Worm (Caenorhabditis elegans) whole organism, L4 larva: Measurements from ENCODE around the gene F49C12.5.
A peak's percentile ranks its signal among the peaks of the same experiment; 100 is the strongest.

Experiments used
- F49E8.2 ChIP-seq: sonication (generic microtip); optimal IDR thresholded peaks from 2 replicates; lab custom pipeline; 2016; ENCODE audit warnings: missing compliant biosample characterization, mild to moderate bottlenecking, missing genetic modification characterization, borderline replicate concordance
- T20F7.1 ChIP-seq: fragments of 200-800 bp; sonication (Bioruptor generic); optimal IDR thresholded peaks from 2 replicates; lab custom pipeline; 2018; ENCODE audit warnings: mild to moderate bottlenecking, missing genetic modification characterization, missing compliant biosample characterization
- Y48G9A.11 ChIP-seq: fragments of 200-800 bp; sonication (Bioruptor generic); IDR thresholded peaks from 2 replicates; pipeline ENCODE4 v1.3.6; 2022; ENCODE audit warnings: missing genetic modification reagents, missing genetic modification characterization, missing compliant biosample characterization
- Y5F2A.4 ChIP-seq: fragments of 200-800 bp; sonication (Bioruptor generic); optimal IDR thresholded peaks from 2 replicates; lab custom pipeline; 2018; ENCODE audit warnings: mild to moderate bottlenecking, missing genetic modification characterization, missing compliant biosample characterization
- ZK546.5 ChIP-seq, 2 experiments: sonication (generic microtip); optimal IDR thresholded peaks; 2 replicates each; lab custom pipeline; 2017; ENCODE audit warnings: missing biosample characterization in 2 of 2, missing genetic modification characterization in 2 of 2
- aly-2 ChIP-seq: sonication (generic microtip); optimal IDR thresholded peaks from 2 replicates; lab custom pipeline; 2018; ENCODE audit warnings: missing biosample characterization, missing genetic modification characterization
- ama-1 ChIP-seq: fragments of 150-350 bp; optimal IDR thresholded peaks from 2 replicates; lab custom pipeline; 2014; ENCODE audit warnings: inconsistent platforms, mixed read lengths
- arid-1 ChIP-seq: fragments of 200-800 bp; sonication (Bioruptor generic); conservative IDR thresholded peaks from 2 replicates; pipeline ENCODE4 v1.3.6; 2022; ENCODE audit warnings: missing genetic modification reagents, missing genetic modification characterization, missing compliant biosample characterization
- attf-4 ChIP-seq: sonication (generic microtip); optimal IDR thresholded peaks from 3 replicates; lab custom pipeline; 2017; ENCODE audit warnings: missing biosample characterization, missing genetic modification characterization
- ceh-20 ChIP-seq: fragments of 200-800 bp; sonication (Bioruptor generic); IDR thresholded peaks from 2 replicates; pipeline ENCODE4 v1.3.6; 2022; ENCODE audit warnings: missing genetic modification reagents, missing genetic modification characterization, missing compliant biosample characterization
- cey-2 ChIP-seq: sonication (generic microtip); optimal IDR thresholded peaks from 3 replicates; lab custom pipeline; 2017; ENCODE audit warnings: missing genetic modification characterization, mild to moderate bottlenecking, missing compliant biosample characterization, antibody characterized with exemption, borderline replicate concordance; ENCODE audit not compliant: insufficient read depth
- ctbp-1 ChIP-seq: fragments of 200-800 bp; sonication (Bioruptor generic); IDR thresholded peaks from 2 replicates; pipeline ENCODE4 v1.3.6; 2022; ENCODE audit warnings: missing genetic modification reagents, missing genetic modification characterization, missing compliant biosample characterization
- daf-16 ChIP-seq, 3 experiments: sonication (generic microtip); optimal IDR thresholded peaks; 2 replicates each; lab custom pipeline; 2016 to 2017; ENCODE audit warnings: missing genetic modification characterization in 3 of 3, missing genetic modification reagents in 3 of 3, mild to moderate bottlenecking in 2 of 3, missing compliant biosample characterization in 2 of 3, missing biosample characterization in 1 of 3, moderate library complexity in 1 of 3
- daf-19 ChIP-seq: fragments of 200-800 bp; sonication (Bioruptor generic); conservative IDR thresholded peaks from 2 replicates; pipeline ENCODE4 v1.3.6; 2022; ENCODE audit warnings: missing genetic modification characterization, missing compliant biosample characterization
- daf-8 ChIP-seq: fragments of 200-800 bp; sonication (Bioruptor generic); IDR thresholded peaks from 2 replicates; pipeline ENCODE4 v1.3.6; 2022; ENCODE audit warnings: missing genetic modification characterization, missing compliant biosample characterization
- dmd-6 ChIP-seq: fragments of 200-800 bp; sonication (Bioruptor generic); IDR thresholded peaks from 2 replicates; pipeline ENCODE4 v1.3.6; 2022; ENCODE audit warnings: missing genetic modification reagents, missing genetic modification characterization, missing compliant biosample characterization
- dmd-9 ChIP-seq: fragments of 200-800 bp; sonication (Bioruptor generic); IDR thresholded peaks from 2 replicates; pipeline ENCODE4 v1.3.6; 2022; ENCODE audit warnings: missing genetic modification reagents, missing genetic modification characterization, missing compliant biosample characterization
- dpl-1 ChIP-seq: fragments of 150-350 bp; optimal IDR thresholded peaks from 2 replicates; lab custom pipeline; 2014; ENCODE audit warnings: missing biosample characterization, missing genetic modification reagents, missing genetic modification characterization
- egl-43 ChIP-seq: fragments of 200-800 bp; sonication (Bioruptor generic); IDR thresholded peaks from 2 replicates; pipeline ENCODE4 v1.3.6; 2022; ENCODE audit warnings: missing genetic modification reagents, missing genetic modification characterization, missing compliant biosample characterization
- fos-1 ChIP-seq: fragments of 150-350 bp; optimal IDR thresholded peaks from 2 replicates; lab custom pipeline; 2014; ENCODE audit warnings: missing biosample characterization, missing genetic modification characterization
- hlh-11 ChIP-seq: fragments of 200-800 bp; sonication (Bioruptor generic); optimal IDR thresholded peaks from 2 replicates; lab custom pipeline; 2018; ENCODE audit warnings: mild to moderate bottlenecking, missing genetic modification characterization, missing compliant biosample characterization
- hlh-30 ChIP-seq: sonication (generic microtip); optimal IDR thresholded peaks from 2 replicates; lab custom pipeline; 2017; ENCODE audit warnings: antibody characterized with exemption, mild to moderate bottlenecking, missing genetic modification characterization, missing compliant biosample characterization; ENCODE audit not compliant: insufficient read depth
- jun-1 ChIP-seq: fragments of 150-350 bp; optimal IDR thresholded peaks from 2 replicates; lab custom pipeline; 2014; ENCODE audit warnings: missing biosample characterization, missing genetic modification reagents, missing genetic modification characterization
- lin-1 ChIP-seq: fragments of 200-800 bp; sonication (Bioruptor generic); IDR thresholded peaks from 2 replicates; pipeline ENCODE4 v1.3.6; 2022; ENCODE audit warnings: missing genetic modification reagents, missing genetic modification characterization, missing compliant biosample characterization
- lin-15B ChIP-seq: fragments of 150-350 bp; sonication (generic microtip); optimal IDR thresholded peaks from 3 replicates; lab custom pipeline; 2014; ENCODE audit warnings: missing biosample characterization, missing genetic modification characterization
- lin-38 ChIP-seq: fragments of 200-800 bp; sonication (Bioruptor generic); IDR thresholded peaks from 2 replicates; pipeline ENCODE4 v1.3.6; 2022; ENCODE audit warnings: missing genetic modification reagents, missing genetic modification characterization, missing compliant biosample characterization
- lsy-2 ChIP-seq, 2 experiments: fragments of 150-350 bp in 1 of 2; sonication (generic microtip) in 1 of 2; optimal IDR thresholded peaks; 2 replicates each; lab custom pipeline; 2014 to 2017; ENCODE audit warnings: missing biosample characterization in 2 of 2, missing genetic modification characterization in 2 of 2
- mdl-1 ChIP-seq, 2 experiments: fragments of 150-350 bp in 1 of 2; sonication (generic microtip) in 1 of 2; optimal IDR thresholded peaks; 2 replicates each; lab custom pipeline; 2014 to 2017; ENCODE audit warnings: missing biosample characterization in 2 of 2, missing genetic modification characterization in 2 of 2
- mxl-3 ChIP-seq: fragments of 200-800 bp; sonication (Bioruptor generic); optimal IDR thresholded peaks from 2 replicates; lab custom pipeline; 2018; ENCODE audit warnings: mild to moderate bottlenecking, missing genetic modification characterization, missing compliant biosample characterization
- nhr-28 ChIP-seq: fragments of 150-350 bp; optimal IDR thresholded peaks from 2 replicates; lab custom pipeline; 2014; ENCODE audit warnings: missing biosample characterization, missing genetic modification characterization
- nhr-76 ChIP-seq: fragments of 150-350 bp; optimal IDR thresholded peaks from 2 replicates; lab custom pipeline; 2014; ENCODE audit warnings: missing biosample characterization, missing genetic modification characterization
- nhr-77 ChIP-seq: fragments of 150-350 bp; optimal IDR thresholded peaks from 2 replicates; lab custom pipeline; 2014; ENCODE audit warnings: missing biosample characterization, missing genetic modification characterization
- php-3 ChIP-seq: fragments of 200-800 bp; sonication (Bioruptor generic); IDR thresholded peaks from 2 replicates; pipeline ENCODE4 v1.3.6; 2022; ENCODE audit warnings: missing genetic modification reagents, missing genetic modification characterization, missing compliant biosample characterization
- pqm-1 ChIP-seq: sonication (generic microtip); optimal IDR thresholded peaks from 2 replicates; lab custom pipeline; 2017; ENCODE audit warnings: missing biosample characterization, missing genetic modification characterization
- rbr-2 ChIP-seq: sonication (generic microtip); optimal IDR thresholded peaks from 2 replicates; lab custom pipeline; 2016; ENCODE audit warnings: missing genotype, missing genetic modification characterization, missing compliant biosample characterization
- sdz-12 ChIP-seq: fragments of 200-800 bp; sonication (Bioruptor generic); optimal IDR thresholded peaks from 2 replicates; lab custom pipeline; 2018; ENCODE audit warnings: mild to moderate bottlenecking, missing genetic modification characterization, missing compliant biosample characterization
- set-16 ChIP-seq: fragments of 200-800 bp; sonication (Bioruptor generic); IDR thresholded peaks from 2 replicates; pipeline ENCODE4 v1.3.6; 2022; ENCODE audit warnings: missing genetic modification reagents, missing genetic modification characterization, missing compliant biosample characterization
- tag-97 ChIP-seq: fragments of 200-800 bp; sonication (Bioruptor generic); IDR thresholded peaks from 2 replicates; pipeline ENCODE4 v1.3.6; 2022; ENCODE audit warnings: missing genetic modification characterization, missing compliant biosample characterization
- tra-1 ChIP-seq: fragments of 200-800 bp; sonication (Bioruptor generic); IDR thresholded peaks from 2 replicates; pipeline ENCODE4 v1.3.6; 2022; ENCODE audit warnings: missing genetic modification reagents, missing genetic modification characterization, missing compliant biosample characterization
- zfp-2 ChIP-seq: sonication (generic microtip); optimal IDR thresholded peaks from 2 replicates; lab custom pipeline; 2016; ENCODE audit warnings: mild to moderate bottlenecking, missing genetic modification characterization, missing compliant biosample characterization
- zip-11 ChIP-seq: fragments of 200-800 bp; sonication (Bioruptor generic); IDR thresholded peaks from 2 replicates; pipeline ENCODE4 v1.3.6; 2022; ENCODE audit warnings: missing genetic modification characterization, missing compliant biosample characterization
- ztf-11 ChIP-seq: fragments of 150-350 bp; optimal IDR thresholded peaks from 2 replicates; lab custom pipeline; 2014; ENCODE audit warnings: missing biosample characterization, missing genetic modification characterization
- ztf-7 ChIP-seq: fragments of 150-350 bp; optimal IDR thresholded peaks from 2 replicates; lab custom pipeline; 2014; ENCODE audit warnings: missing biosample characterization, missing genetic modification characterization

The F49C12.5 gene

ce11 chrIV:9299145-9299544 is 5.6 kb upstream of the F49C12.5 start, which contains the start of gene F49C12.2:
TSS of gene F49C12.2 (minus strand) at chrIV:9299245.
- no peak for TF ChIP-seq lin-15B (tag; lab: Kevin White, UChicago)
- no peak for TF ChIP-seq ama-1 (lab: Kevin White, UChicago)
- no peak for TF ChIP-seq ceh-20 (GFP tag; lab: Robert Waterston, UW)

ce11 chrIV:9300127-9300526 is 4.6 kb upstream of the F49C12.5 start, which contains the start of gene F49C12.3:
TSS of gene F49C12.3 (plus strand) at chrIV:9300427.
- no peak for TF ChIP-seq daf-19 (GFP tag; lab: Robert Waterston, UW)
- TF ChIP-seq nhr-76 (tag; lab: Kevin White, UChicago), result no peak
- TF ChIP-seq tag-97 (GFP tag; lab: Robert Waterston, UW), result no peak
- TF ChIP-seq cey-2 (tag; lab: Kevin White, UChicago), result no peak
- TF ChIP-seq rbr-2 (tag; lab: Kevin White, UChicago), result no peak
- no peak for TF ChIP-seq fos-1 (tag; lab: Kevin White, UChicago)
- TF ChIP-seq aly-2 (tag; lab: Kevin White, UChicago), result no peak
- TF ChIP-seq dpl-1 (GFP tag; lab: Kevin White, UChicago), result no peak
- TF ChIP-seq jun-1 (tag; lab: Kevin White, UChicago), result no peak
- no peak for TF ChIP-seq hlh-11 (tag; lab: Kevin White, UChicago)
- no peak for TF ChIP-seq sdz-12
- no peak for TF ChIP-seq zfp-2 (tag; lab: Kevin White, UChicago)
- no peak for TF ChIP-seq hlh-30 (tag; lab: Kevin White, UChicago)
- no peak for TF ChIP-seq set-16 (GFP tag; lab: Robert Waterston, UW)

ce11 chrIV:9303994-9304393 is 723 bp upstream of the F49C12.5 start, which contains the start of gene F49C12.4:
TSS of gene F49C12.4 (minus strand) at chrIV:9304094.
- TF ChIP-seq mxl-3 (GFP tag; lab: Kevin White, UChicago) (no peak), egl-43 (no peak), lsy-2 (tag; optimal IDR thresholded peaks at IDR 0.05; lab: Kevin White, UChicago) (no peak), ztf-7 (tag; lab: Kevin White, UChicago) (no peak), tag-97 (GFP tag; lab: Robert Waterston, UW) (no peak), lin-38 (GFP tag; lab: Robert Waterston, UW) (no peak), rbr-2 (tag; lab: Kevin White, UChicago) (no peak), dmd-9 (GFP tag; lab: Robert Waterston, UW) (no peak), ctbp-1 (GFP tag; lab: Robert Waterston, UW) (no peak), F49E8.2 (no peak), daf-8 (no peak)

- TF ChIP-seq zip-11 (GFP tag; lab: Robert Waterston, UW) (no peak), Y5F2A.4 (GFP tag; lab: Kevin White, UChicago) (no peak), php-3 (GFP tag; lab: Robert Waterston, UW) (no peak), ZK546.5 (tag; optimal IDR thresholded peaks at IDR 0.05; lab: Kevin White, UChicago) (no peak), T20F7.1 (no peak), dmd-6 (GFP tag; lab: Robert Waterston, UW) (no peak), attf-4 (tag; lab: Kevin White, UChicago) (no peak)
- TF ChIP-seq, all 104 proteins: peak for 0
Observed at ce11 chrIV:9308975-9309374, 4.3 kb downstream of the F49C12.5 start, which contains the start of gene F49C12.6. TSS of gene F49C12.6 (minus strand) at chrIV:9309075.

- TF ChIP-seq ztf-11 (tag; lab: Kevin White, UChicago) (no peak), hlh-11 (tag; lab: Kevin White, UChicago) (peak; percentile 57), tra-1 (GFP tag; lab: Robert Waterston, UW) (no peak), arid-1 (GFP tag; lab: Robert Waterston, UW) (no peak), T20F7.1 (peak; percentile 13), lin-1 (GFP tag; lab: Robert Waterston, UW) (peak; percentile 20; the same call in 1 of the 2 replicates), nhr-28 (peak; percentile 71), mdl-1 (tag; optimal IDR thresholded peaks at IDR 0.05; lab: Kevin White, UChicago) (peak in 1 of 2 experiments; percentile 43), pqm-1 (tag; lab: Kevin White, UChicago) (peak; percentile 44), Y48G9A.11 (no peak), php-3 (GFP tag; lab: Robert Waterston, UW) (0 out of 2 replicates have a peak, but pooled peaks have one; percentile 32), daf-16 (GFP tag; optimal IDR thresholded peaks at IDR 0.05; lab: Kevin White, UChicago) (no peak), daf-16 (tag; optimal IDR thresholded peaks at IDR 0.05; lab: Kevin White, UChicago) (peak; percentile 62), nhr-77 (tag; lab: Kevin White, UChicago) (peak; percentile 74)
Observed at ce11 chrIV:9310935-9311566, 6.3 kb downstream of the F49C12.5 start.
